Worm (Caenorhabditis elegans) whole organism, midembryonic: ENCODE data around the gene rol-3.

Experiments
- T22C8.4 ChIP-seq: fragments of 200-800 bp; sonication (Bioruptor generic); IDR thresholded peaks from 2 replicates; pipeline ENCODE4 v1.3.6; 2022; ENCODE audit warnings: missing genetic modification characterization, missing compliant biosample characterization
- cog-1 ChIP-seq: sonication (generic microtip); optimal IDR thresholded peaks from 2 replicates; lab custom pipeline; 2016; ENCODE audit warnings: missing genetic modification characterization, missing compliant biosample characterization
- flt-1 ChIP-seq: fragments of 200-800 bp; sonication (Bioruptor generic); IDR thresholded peaks from 2 replicates; pipeline ENCODE4 v1.3.6; 2022; ENCODE audit warnings: missing genetic modification characterization, missing compliant biosample characterization
- klf-2 ChIP-seq: fragments of 200-800 bp; sonication (Bioruptor generic); conservative IDR thresholded peaks from 2 replicates; pipeline ENCODE4 v1.3.6; 2022; ENCODE audit warnings: missing genetic modification reagents, missing genetic modification characterization, missing compliant biosample characterization
- med-1 ChIP-seq: sonication (generic microtip); optimal IDR thresholded peaks from 2 replicates; lab custom pipeline; 2017; ENCODE audit warnings: missing genetic modification characterization, mild to moderate bottlenecking, missing compliant biosample characterization, antibody characterized with exemption, missing genetic modification reagents; ENCODE audit not compliant: insufficient read depth
- ref-1 ChIP-seq: fragments of 200-800 bp; sonication (Bioruptor generic); conservative IDR thresholded peaks from 2 replicates; pipeline ENCODE4 v1.3.6; 2022; ENCODE audit warnings: missing genetic modification reagents, missing genetic modification characterization, missing compliant biosample characterization
- tab-1 ChIP-seq: fragments of 200-800 bp; sonication (Bioruptor generic); IDR thresholded peaks from 2 replicates; pipeline ENCODE4 v1.3.6; 2022; ENCODE audit warnings: missing genetic modification characterization, missing compliant biosample characterization
- ztf-23 ChIP-seq: fragments of 200-800 bp; sonication (Bioruptor generic); IDR thresholded peaks from 2 replicates; pipeline ENCODE4 v1.3.6; 2022; ENCODE audit warnings: missing genetic modification reagents, missing genetic modification characterization, missing compliant biosample characterization
- ztf-29 ChIP-seq: fragments of 200-800 bp; sonication (Bioruptor generic); IDR thresholded peaks from 2 replicates; pipeline ENCODE4 v1.3.6; 2022; ENCODE audit warnings: missing genetic modification reagents, missing genetic modification characterization, missing compliant biosample characterization

rol-3 gene

ce11 chrV:8268902-8269301, 30.7 kb upstream of the rol-3 start, which contains the start of the genes asp-6 and asp-12:
Gene asp-6, minus strand, starts transcription at chrV:8268937.
Gene asp-12, plus strand, starts transcription at chrV:8269210.
- no peak for TF ChIP-seq med-1 (GFP tag; lab: Kevin White, UChicago)
- no peak for TF ChIP-seq cog-1
- TF ChIP-seq ref-1 (GFP tag; lab: Robert Waterston, UW) = no peak
- no peak for TF ChIP-seq flt-1
- no peak for TF ChIP-seq ztf-23

- TF ChIP-seq med-1 (GFP tag; lab: Kevin White, UChicago) (no peak), ref-1 (GFP tag; lab: Robert Waterston, UW) (no peak), T22C8.4 (GFP tag; lab: Robert Waterston, UW) (no peak)
Measured at ce11 chrV:8267275-8267674, 29.1 kb upstream of the rol-3 start.

ce11 chrV:8266232-8266631, 28.0 kb upstream of the rol-3 start, which contains the start of gene F21F8.5:
Gene F21F8.5, minus strand, starts transcription at chrV:8266332.
- TF ChIP-seq klf-2 (GFP tag; lab: Robert Waterston, UW) = no peak
- no peak for TF ChIP-seq med-1 (GFP tag; lab: Kevin White, UChicago)
- TF ChIP-seq flt-1 = no peak
- TF ChIP-seq ref-1 (GFP tag; lab: Robert Waterston, UW) = no peak

- no peak for TF ChIP-seq ref-1 (GFP tag; lab: Robert Waterston, UW)
- no peak for TF ChIP-seq tab-1
- TF ChIP-seq med-1 (GFP tag; lab: Kevin White, UChicago) = no peak
- TF ChIP-seq ztf-29 (GFP tag; lab: Robert Waterston, UW) = no peak
- TF ChIP-seq flt-1 = no peak
- TF ChIP-seq cog-1 = no peak
- no peak for TF ChIP-seq ztf-23
- no peak for TF ChIP-seq klf-2 (GFP tag; lab: Robert Waterston, UW)
- TF ChIP-seq T22C8.4 (GFP tag; lab: Robert Waterston, UW) = no peak
Measured at ce11 chrV:8263941-8264340, 25.7 kb upstream of the rol-3 start, which contains the start of gene C16D9.9. Gene C16D9.9, plus strand, starts transcription at chrV:8264241.

- TF ChIP-seq ztf-23 = no peak
- TF ChIP-seq med-1 (GFP tag; lab: Kevin White, UChicago) = no peak
- TF ChIP-seq klf-2 (GFP tag; lab: Robert Waterston, UW) = no peak
- no peak for TF ChIP-seq flt-1
- TF ChIP-seq tab-1 = no peak
- no peak for TF ChIP-seq T22C8.4 (GFP tag; lab: Robert Waterston, UW)
- no peak for TF ChIP-seq ztf-29 (GFP tag; lab: Robert Waterston, UW)
- no peak for TF ChIP-seq ref-1 (GFP tag; lab: Robert Waterston, UW)
- no peak for TF ChIP-seq cog-1
Measured at ce11 chrV:8263466-8263865, 25.3 kb upstream of the rol-3 start, which contains the start of gene C16D9.8. Gene C16D9.8, minus strand, starts transcription at chrV:8263566.

ce11 chrV:8262212-8262611, 24.0 kb upstream of the rol-3 start:
- no peak for TF ChIP-seq T22C8.4 (GFP tag; lab: Robert Waterston, UW)
- TF ChIP-seq ztf-23 = no peak
- no peak for TF ChIP-seq ref-1 (GFP tag; lab: Robert Waterston, UW)
- TF ChIP-seq tab-1 = no peak
- no peak for TF ChIP-seq ztf-29 (GFP tag; lab: Robert Waterston, UW)
- TF ChIP-seq med-1 (GFP tag; lab: Kevin White, UChicago) = no peak
- no peak for TF ChIP-seq cog-1
- TF ChIP-seq klf-2 (GFP tag; lab: Robert Waterston, UW) = no peak
- no peak for TF ChIP-seq flt-1

- TF ChIP-seq cog-1 (no peak), ref-1 (GFP tag; lab: Robert Waterston, UW) (no peak), ztf-29 (GFP tag; lab: Robert Waterston, UW) (no peak), med-1 (GFP tag; lab: Kevin White, UChicago) (no peak), flt-1 (no peak), tab-1 (no peak), ztf-23 (no peak)
Measured at ce11 chrV:8259016-8259415, 20.8 kb upstream of the rol-3 start, which contains the start of gene C16D9.1. Gene C16D9.1, plus strand, starts transcription at chrV:8259316.

- no peak for TF ChIP-seq ztf-29 (GFP tag; lab: Robert Waterston, UW)
- no peak for TF ChIP-seq ref-1 (GFP tag; lab: Robert Waterston, UW)
- no peak for TF ChIP-seq tab-1
- no peak for TF ChIP-seq klf-2 (GFP tag; lab: Robert Waterston, UW)
- no peak for TF ChIP-seq cog-1
- no peak for TF ChIP-seq T22C8.4 (GFP tag; lab: Robert Waterston, UW)
- no peak for TF ChIP-seq flt-1
- no peak for TF ChIP-seq med-1 (GFP tag; lab: Kevin White, UChicago)
- no peak for TF ChIP-seq ztf-23
Measured at ce11 chrV:8254973-8255372, 16.8 kb upstream of the rol-3 start.

ce11 chrV:8253946-8254345, 15.7 kb upstream of the rol-3 start:
- no peak for TF ChIP-seq cog-1
- TF ChIP-seq ref-1 (GFP tag; lab: Robert Waterston, UW) = no peak
- no peak for TF ChIP-seq ztf-23
- TF ChIP-seq flt-1 = no peak
- TF ChIP-seq T22C8.4 (GFP tag; lab: Robert Waterston, UW) = no peak
- TF ChIP-seq med-1 (GFP tag; lab: Kevin White, UChicago) = no peak
- TF ChIP-seq tab-1 = no peak
- no peak for TF ChIP-seq klf-2 (GFP tag; lab: Robert Waterston, UW)
- no peak for TF ChIP-seq ztf-29 (GFP tag; lab: Robert Waterston, UW)

ce11 chrV:8252532-8252931, 14.3 kb upstream of the rol-3 start:
- TF ChIP-seq med-1 (GFP tag; lab: Kevin White, UChicago) = no peak
- no peak for TF ChIP-seq cog-1
- TF ChIP-seq ref-1 (GFP tag; lab: Robert Waterston, UW) = no peak
- no peak for TF ChIP-seq ztf-29 (GFP tag; lab: Robert Waterston, UW)
- no peak for TF ChIP-seq flt-1
- no peak for TF ChIP-seq tab-1
